Worm (Caenorhabditis elegans): Measurements from ENCODE around the gene grl-22.
A peak's percentile ranks its signal among the peaks of the same experiment; 100 is the strongest.

ce11 chrIII:5367995-5368899, 45.6 kb downstream of the grl-22 start, which contains the start of gene dhs-9:
- TF ChIP-seq ces-1 (GFP tag; optimal IDR thresholded peaks at IDR 0.05) (no peak), skn-1 (tag; optimal IDR thresholded peaks at IDR 0.05) (peak; percentile 47), elt-3 (tag; optimal IDR thresholded peaks at IDR 0.05) (peak in 4 of 6 experiments; percentile 3 to 58 (median 15)), mep-1 (tag; optimal IDR thresholded peaks at IDR 0.05) (peak; percentile 34), mab-9 (GFP tag; IDR thresholded peaks at IDR 0.05) (no peak), egl-27 (tag; optimal IDR thresholded peaks at IDR 0.05) (no peak), lin-14 (GFP tag; optimal IDR thresholded peaks at IDR 0.05) (peak; percentile 71), nhr-11 (tag; optimal IDR thresholded peaks at IDR 0.05) (no peak), nhr-237 (tag; optimal IDR thresholded peaks at IDR 0.05) (no peak), fos-1 (tag; optimal IDR thresholded peaks at IDR 0.05) (no peak), fkh-10 (GFP tag; optimal IDR thresholded peaks at IDR 0.05) (no peak), lin-35 (GFP tag; optimal IDR thresholded peaks at IDR 0.05) (peak in 1 of 2 experiments; percentile 32), pag-3 (tag; optimal IDR thresholded peaks at IDR 0.05; ENCODE audit: borderline replicate concordance, insufficient read depth) (no peak)

Measured in whole organism, L1 larva.